Fruit fly (Drosophila melanogaster) whole organism, embryonic: ENCODE data around the gene sol.

ENCODE experiments used
- ATbp ChIP-seq: fragments of 200-800 bp; sonication (Bioruptor generic); optimal IDR thresholded peaks from 2 replicates; lab custom pipeline; 2017; ENCODE audit warnings: missing biosample characterization, mild to moderate bottlenecking, missing genetic modification characterization, missing genetic modification reagents
- B-H2 ChIP-seq: fragments of 200-800 bp; sonication (Bioruptor generic); optimal IDR thresholded peaks from 2 replicates; lab custom pipeline; 2018; ENCODE audit warnings: missing biosample characterization, mild to moderate bottlenecking, missing genetic modification characterization
- Bdp1 ChIP-seq: fragments of 200-800 bp; sonication (Bioruptor generic); optimal IDR thresholded peaks from 3 replicates; lab custom pipeline; 2016; ENCODE audit warnings: missing biosample characterization, missing genetic modification characterization
- CG11504 ChIP-seq: fragments of 200-800 bp; sonication (Bioruptor generic); optimal IDR thresholded peaks from 3 replicates; lab custom pipeline; 2019; ENCODE audit warnings: missing biosample characterization, mild to moderate bottlenecking, missing genetic modification characterization, moderate library complexity
- CG11696 ChIP-seq: fragments of 200-800 bp; sonication (Bioruptor generic); IDR thresholded peaks from 2 replicates; pipeline ENCODE4 v1.3.6; 2022; ENCODE audit warnings: missing biosample characterization, missing genetic modification characterization
- CG12219 ChIP-seq: fragments of 200-800 bp; sonication (Bioruptor generic); optimal IDR thresholded peaks from 3 replicates; lab custom pipeline; 2018; ENCODE audit warnings: missing biosample characterization, mild to moderate bottlenecking, missing genetic modification characterization
- CG12236 ChIP-seq: fragments of 200-800 bp; sonication (Bioruptor generic); optimal IDR thresholded peaks from 2 replicates; lab custom pipeline; 2016; ENCODE audit warnings: missing biosample characterization, missing genetic modification characterization
- CG14710 ChIP-seq: fragments of 200-800 bp; sonication (Bioruptor generic); optimal IDR thresholded peaks from 3 replicates; lab custom pipeline; 2019; ENCODE audit warnings: missing biosample characterization, mild to moderate bottlenecking, missing genetic modification characterization, moderate library complexity
- CG1529 ChIP-seq: fragments of 200-800 bp; sonication (Bioruptor generic); optimal IDR thresholded peaks from 3 replicates; lab custom pipeline; 2018; ENCODE audit warnings: missing biosample characterization, missing genetic modification characterization
- CG15479 ChIP-seq: fragments of 200-800 bp; sonication (Bioruptor generic); optimal IDR thresholded peaks from 3 replicates; lab custom pipeline; 2019; ENCODE audit warnings: missing biosample characterization, mild to moderate bottlenecking, missing genetic modification characterization, moderate library complexity
- CG16863 ChIP-seq: fragments of 200-800 bp; sonication (Bioruptor generic); optimal IDR thresholded peaks from 3 replicates; lab custom pipeline; 2016; ENCODE audit warnings: missing biosample characterization, missing genetic modification characterization
- CG18262 ChIP-seq: fragments of 200-800 bp; optimal IDR thresholded peaks from 3 replicates; lab custom pipeline; 2019; ENCODE audit warnings: missing biosample characterization, mild to moderate bottlenecking, missing genetic modification characterization, moderate library complexity
- CG18764 ChIP-seq: fragments of 200-800 bp; sonication (Bioruptor generic); optimal IDR thresholded peaks from 3 replicates; lab custom pipeline; 2016; ENCODE audit warnings: missing biosample characterization, missing genetic modification characterization
- CG3726 ChIP-seq: fragments of 200-800 bp; sonication (Bioruptor generic); IDR thresholded peaks from 3 replicates; pipeline ENCODE4, ENCODE4 v1.3.6; 2022; ENCODE audit warnings: missing biosample characterization, missing genetic modification characterization
- CG4707 ChIP-seq: fragments of 200-800 bp; sonication (Bioruptor generic); optimal IDR thresholded peaks from 2 replicates; lab custom pipeline; 2018; ENCODE audit warnings: missing biosample characterization, mild to moderate bottlenecking, missing genetic modification characterization, moderate library complexity
- CG6272 ChIP-seq: fragments of 200-800 bp; sonication (Bioruptor generic); IDR thresholded peaks from 2 replicates; pipeline ENCODE4 v1.3.6; 2022; ENCODE audit warnings: missing biosample characterization, missing genetic modification characterization
- CG6654 ChIP-seq: fragments of 200-800 bp; sonication (Bioruptor generic); optimal IDR thresholded peaks from 2 replicates; lab custom pipeline; 2017; ENCODE audit warnings: missing biosample characterization, mild to moderate bottlenecking, missing genetic modification characterization
- CG6689 ChIP-seq: fragments of 200-800 bp; sonication (Bioruptor generic); IDR thresholded peaks from 2 replicates; pipeline ENCODE4 v1.3.6; 2022; ENCODE audit warnings: missing biosample characterization, missing genetic modification characterization
- CG6813 ChIP-seq: fragments of 200-800 bp; sonication (Bioruptor generic); optimal IDR thresholded peaks from 2 replicates; lab custom pipeline; 2017; ENCODE audit warnings: missing biosample characterization, missing genetic modification characterization, mild to moderate bottlenecking, moderate library complexity, missing genetic modification reagents
- CG7357 ChIP-seq: fragments of 200-800 bp; sonication (Bioruptor generic); IDR thresholded peaks from 3 replicates; pipeline ENCODE4 v1.3.6; 2022; ENCODE audit warnings: missing biosample characterization, missing genetic modification characterization
- CG7928 ChIP-seq: fragments of 200-800 bp; sonication (Bioruptor generic); optimal IDR thresholded peaks from 2 replicates; lab custom pipeline; 2017; ENCODE audit warnings: missing biosample characterization, mild to moderate bottlenecking, missing genetic modification characterization
- CG7963 ChIP-seq: fragments of 200-800 bp; sonication (Bioruptor generic); IDR thresholded peaks from 3 replicates; pipeline ENCODE4 v1.3.6; 2022; ENCODE audit warnings: missing biosample characterization, missing genetic modification characterization; ENCODE audit not compliant: partially characterized antibody
- CG8478 ChIP-seq: fragments of >200 bp; optimal IDR thresholded peaks from 2 replicates; lab custom pipeline; 2018
- CG8765 ChIP-seq: fragments of 200-800 bp; sonication (Bioruptor generic); IDR thresholded peaks from 2 replicates; pipeline ENCODE4 v1.3.6; 2022; ENCODE audit warnings: missing biosample characterization, missing genetic modification characterization
- CG9609 ChIP-seq: fragments of 200-800 bp; sonication (Bioruptor generic); optimal IDR thresholded peaks from 3 replicates; lab custom pipeline; 2016; ENCODE audit warnings: missing biosample characterization, missing genetic modification characterization
- CG9797 ChIP-seq: fragments of 200-800 bp; sonication (Bioruptor generic); optimal IDR thresholded peaks from 3 replicates; lab custom pipeline; 2018; ENCODE audit warnings: missing biosample characterization, mild to moderate bottlenecking, missing genetic modification characterization
- Camta ChIP-seq: fragments of 200-800 bp; sonication (Bioruptor generic); optimal IDR thresholded peaks from 2 replicates; lab custom pipeline; 2016; ENCODE audit warnings: missing biosample characterization, missing genetic modification characterization
- CkIIα-i1 ChIP-seq: fragments of 200-800 bp; sonication (Bioruptor generic); IDR thresholded peaks from 2 replicates; pipeline ENCODE4 v1.3.6; 2022; ENCODE audit warnings: missing biosample characterization, missing genetic modification characterization
- Elba2 ChIP-seq: fragments of 200-800 bp; sonication (Bioruptor generic); optimal IDR thresholded peaks from 3 replicates; lab custom pipeline; 2016; ENCODE audit warnings: missing biosample characterization, missing genetic modification characterization
- Hr39 ChIP-seq: fragments of >200 bp; optimal IDR thresholded peaks from 2 replicates; lab custom pipeline; 2017
- Mes4 ChIP-seq: fragments of 200-800 bp; sonication (Bioruptor generic); optimal IDR thresholded peaks from 2 replicates; lab custom pipeline; 2016; ENCODE audit warnings: missing biosample characterization, missing genetic modification characterization
- Taf1 ChIP-seq: fragments of 200-800 bp; sonication (Bioruptor generic); IDR thresholded peaks from 2 replicates; pipeline ENCODE4 v1.3.6; 2022; ENCODE audit warnings: missing biosample characterization, missing genetic modification characterization
- Tbp ChIP-seq: fragments of >200 bp; optimal IDR thresholded peaks from 2 replicates; lab custom pipeline; 2018; ENCODE audit warnings: missing biosample characterization, missing genetic modification characterization
- abd-A ChIP-seq: fragments of 200-800 bp; sonication (Bioruptor generic); optimal IDR thresholded peaks from 3 replicates; lab custom pipeline; 2019; ENCODE audit warnings: missing biosample characterization, mild to moderate bottlenecking, missing genetic modification characterization, moderate library complexity
- cad ChIP-seq: fragments of >200 bp; optimal IDR thresholded peaks from 2 replicates; lab custom pipeline; 2017; ENCODE audit warnings: missing biosample characterization, missing genetic modification characterization
- chif ChIP-seq, 2 experiments: fragments of 200-800 bp; sonication (Bioruptor generic); optimal IDR thresholded peaks; 3 replicates each; lab custom pipeline; 2016; ENCODE audit warnings: missing biosample characterization in 2 of 2, missing genetic modification characterization in 2 of 2
- corto ChIP-seq: fragments of 200-800 bp; sonication (Bioruptor generic); optimal IDR thresholded peaks from 2 replicates; lab custom pipeline; 2016; ENCODE audit warnings: missing biosample characterization, mild to moderate bottlenecking, missing genetic modification characterization, moderate library complexity
- dan ChIP-seq: fragments of 200-800 bp; sonication (Bioruptor generic); IDR thresholded peaks from 2 replicates; pipeline ENCODE4 v1.3.6; 2022; ENCODE audit warnings: missing biosample characterization, missing genetic modification characterization
- fd3F ChIP-seq: fragments of 200-800 bp; sonication (Bioruptor generic); optimal IDR thresholded peaks from 2 replicates; lab custom pipeline; 2018; ENCODE audit warnings: missing biosample characterization, mild to moderate bottlenecking, missing genetic modification characterization, moderate library complexity
- gt ChIP-seq: fragments of 200-800 bp; sonication (Bioruptor generic); IDR thresholded peaks from 2 replicates; pipeline ENCODE4 v1.3.6; 2022; ENCODE audit warnings: missing biosample characterization, missing genetic modification characterization
- h ChIP-seq: fragments of >200 bp; optimal IDR thresholded peaks from 2 replicates; lab custom pipeline; 2017
- maf-S ChIP-seq: fragments of 200-800 bp; sonication (Bioruptor generic); optimal IDR thresholded peaks from 2 replicates; lab custom pipeline; 2016; ENCODE audit warnings: missing biosample characterization, missing genetic modification characterization
- mirr ChIP-seq: fragments of 200-800 bp; sonication (Bioruptor generic); optimal IDR thresholded peaks from 3 replicates; lab custom pipeline; 2018; ENCODE audit warnings: missing biosample characterization, mild to moderate bottlenecking, missing genetic modification characterization
- oc ChIP-seq: fragments of 200-800 bp; sonication (Bioruptor generic); optimal IDR thresholded peaks from 2 replicates; lab custom pipeline; 2018; ENCODE audit warnings: missing biosample characterization, mild to moderate bottlenecking, missing genetic modification characterization, moderate library complexity
- prd ChIP-seq, 3 experiments: fragments of >200 bp in 2 of 3; fragments of 200-800 bp in 1 of 3; sonication (Bioruptor generic) in 1 of 3; optimal IDR thresholded peaks in 2 of 3; IDR thresholded peaks in 1 of 3; 2 replicates in 2 of 3; 3 replicates in 1 of 3; pipeline versions ENCODE4 v1.3.6 to Lab custom; 2017 to 2022; ENCODE audit warnings: missing biosample characterization in 1 of 3, missing genetic modification characterization in 1 of 3
- sens-2 ChIP-seq: fragments of 200-800 bp; sonication (Bioruptor generic); IDR thresholded peaks from 2 replicates; pipeline ENCODE4 v1.3.6; 2022; ENCODE audit warnings: missing biosample characterization, missing genetic modification characterization
- sisA ChIP-seq: fragments of 200-800 bp; sonication (Bioruptor generic); IDR thresholded peaks from 2 replicates; pipeline ENCODE4 v1.3.6; 2022; ENCODE audit warnings: missing biosample characterization, missing genetic modification characterization
- so ChIP-seq: fragments of 200-800 bp; sonication (Bioruptor generic); IDR thresholded peaks from 3 replicates; pipeline ENCODE4 v1.3.6; 2022; ENCODE audit warnings: missing biosample characterization, missing genetic modification characterization
- trem ChIP-seq: fragments of 200-800 bp; optimal IDR thresholded peaks from 3 replicates; lab custom pipeline; 2019; ENCODE audit warnings: missing biosample characterization, mild to moderate bottlenecking, missing genetic modification characterization, moderate library complexity
- tup ChIP-seq: fragments of 200-800 bp; sonication (Bioruptor generic); optimal IDR thresholded peaks from 2 replicates; lab custom pipeline; 2016; ENCODE audit warnings: missing biosample characterization, mild to moderate bottlenecking, missing genetic modification characterization, moderate library complexity
- z ChIP-seq: fragments of 200-800 bp; sonication (Bioruptor generic); IDR thresholded peaks from 3 replicates; pipeline ENCODE4 v1.3.6; 2022; ENCODE audit warnings: missing biosample characterization, missing genetic modification characterization
- zf30C ChIP-seq: fragments of 200-800 bp; sonication (Bioruptor generic); optimal IDR thresholded peaks from 3 replicates; lab custom pipeline; 2018; ENCODE audit warnings: missing biosample characterization, mild to moderate bottlenecking, missing genetic modification characterization

Gene sol

dm6 chrX:21339476-21339931 is 10.6 kb upstream of the sol start, which contains the start of the genes tty and fliI (continued):
- TF ChIP-seq trem (tag; lab: Kevin White, UChicago) = peak; percentile 60
- TF ChIP-seq h = no peak
- peak; percentile 73 for TF ChIP-seq ATbp (GFP tag; lab: Kevin White, UChicago)
- TF ChIP-seq Elba2 (GFP tag; lab: Kevin White, UChicago) = no peak
- peak; percentile 79 for TF ChIP-seq Bdp1 (GFP tag; lab: Kevin White, UChicago)
- TF ChIP-seq CG15479 (GFP tag; lab: Kevin White, UChicago) = no peak
- peak; percentile 68 for TF ChIP-seq CG18764
- peak; percentile 90 for TF ChIP-seq CG9797 (GFP tag; lab: Kevin White, UChicago)
- TF ChIP-seq CG3726 = peak; percentile 84; the same call in 2 of the 3 replicates
- TF ChIP-seq Mes4 (GFP tag; lab: Kevin White, UChicago) = peak; percentile 74
- peak; percentile 60 for TF ChIP-seq CG12219 (GFP tag; lab: Kevin White, UChicago)
- TF ChIP-seq dan (GFP tag; lab: Robert Waterston, UW) = peak; percentile 52; the same call in 1 of the 2 replicates
- no peak for TF ChIP-seq CG8478 (lab: Kevin White, UChicago)
- TF ChIP-seq CG9609 = peak; percentile 84
- peak; percentile 70 for TF ChIP-seq CG18262
- TF ChIP-seq B-H2 (GFP tag; lab: Kevin White, UChicago) = peak; percentile 39
- TF ChIP-seq CG14710 (tag; lab: Kevin White, UChicago) = peak; percentile 77
- TF ChIP-seq CG4707 = no peak
- TF ChIP-seq CG7928 = peak; percentile 46
- TF ChIP-seq maf-S (GFP tag; lab: Kevin White, UChicago) = peak; percentile 81
- TF ChIP-seq CG16863 = peak; percentile 82
- no peak for TF ChIP-seq corto
- TF ChIP-seq CG6272 (GFP tag; lab: Robert Waterston, UW) = peak; percentile 89
- peak; percentile 98 for TF ChIP-seq CG11696 (GFP tag; lab: Robert Waterston, UW)
- peak; percentile 84 for TF ChIP-seq Taf1 (GFP tag; lab: Robert Waterston, UW)
- TF ChIP-seq CG7357 = peak; percentile 75
- TF ChIP-seq cad (GFP tag; lab: Kevin White, UChicago) = no peak
- TF ChIP-seq mirr (GFP tag; lab: Kevin White, UChicago) = peak; percentile 25
- TF ChIP-seq CG11504 (tag; lab: Kevin White, UChicago) = no peak
- no peak for TF ChIP-seq Hr39 (lab: Kevin White, UChicago)
- TF ChIP-seq prd (optimal IDR thresholded peaks at IDR 0.05; lab: Kevin White, UChicago) = no peak
- peak; percentile 94 for TF ChIP-seq prd (GFP tag; IDR thresholded peaks at IDR 0.05; lab: Robert Waterston, UW)
- TF ChIP-seq CG8765 (GFP tag; lab: Robert Waterston, UW) = peak; percentile 86
- peak; percentile 74; the same call in 2 of the 3 replicates for TF ChIP-seq so (GFP tag; lab: Robert Waterston, UW)
- 0 out of 3 replicates have a peak, but pooled peaks have one; percentile 28 for TF ChIP-seq z (GFP tag; lab: Robert Waterston, UW)
- TF ChIP-seq oc = peak; percentile 66
- 0 out of 2 replicates have a peak, but pooled peaks have one; percentile 25 for TF ChIP-seq CkIIα-i1 (GFP tag; lab: Robert Waterston, UW)
- no peak for TF ChIP-seq Tbp
- peak; percentile 67 for TF ChIP-seq gt (GFP tag; lab: Robert Waterston, UW)
- peak; percentile 41 for TF ChIP-seq CG6813 (GFP tag; lab: Kevin White, UChicago)
- peak; percentile 92 for TF ChIP-seq sisA (GFP tag; lab: Robert Waterston, UW)
- TF ChIP-seq CG1529 = peak; percentile 58
- peak; percentile 30 for TF ChIP-seq tup (GFP tag; lab: Kevin White, UChicago)
- TF ChIP-seq abd-A (tag; lab: Kevin White, UChicago) = no peak
- peak; percentile 90 for TF ChIP-seq CG6689 (GFP tag; lab: Robert Waterston, UW)
- peak; percentile 79 for TF ChIP-seq Camta (GFP tag; lab: Kevin White, UChicago)
- peak; percentile 50 for TF ChIP-seq CG12236 (GFP tag; lab: Kevin White, UChicago)
- TF ChIP-seq zf30C (GFP tag; lab: Kevin White, UChicago) = no peak
- peak; percentile 36 for TF ChIP-seq CG6654 (GFP tag; lab: Kevin White, UChicago)
- TF ChIP-seq CG7963 (GFP tag; lab: Robert Waterston, UW) = no peak
- TF ChIP-seq sens-2 (GFP tag; lab: Robert Waterston, UW) = peak; percentile 72
- TF ChIP-seq chif (GFP tag; optimal IDR thresholded peaks at IDR 0.05; lab: Kevin White, UChicago) = peak; percentile 74 to 82
- peak; percentile 67 for TF ChIP-seq fd3F
